Worm (Caenorhabditis elegans) whole organism, L3 larva: ENCODE measurements around the gene pals-33.

Experiments used
- R02D3.7 ChIP-seq: fragments of 150-350 bp; optimal IDR thresholded peaks from 2 replicates; lab custom pipeline; 2014; ENCODE audit warnings: missing biosample characterization, missing genetic modification characterization
- ZK546.5 ChIP-seq: sonication (generic microtip); optimal IDR thresholded peaks from 2 replicates; lab custom pipeline; 2017; ENCODE audit warnings: missing biosample characterization, missing genetic modification characterization
- ama-1 ChIP-seq: fragments of 150-350 bp; optimal IDR thresholded peaks from 2 replicates; lab custom pipeline; 2018
- ceh-16 ChIP-seq: sonication (generic microtip); optimal IDR thresholded peaks from 2 replicates; lab custom pipeline; 2017; ENCODE audit warnings: missing biosample characterization, missing genetic modification characterization
- ceh-28 ChIP-seq: fragments of 150-350 bp; optimal IDR thresholded peaks from 2 replicates; lab custom pipeline; 2014; ENCODE audit warnings: missing biosample characterization, missing genetic modification reagents, missing genetic modification characterization
- egl-27 ChIP-seq: sonication (generic microtip); optimal IDR thresholded peaks from 4 replicates; lab custom pipeline; 2017; ENCODE audit warnings: missing biosample characterization, missing genetic modification reagents, missing genetic modification characterization
- egl-5 ChIP-seq: fragments of 150-350 bp; optimal IDR thresholded peaks from 2 replicates; lab custom pipeline; 2017; ENCODE audit warnings: missing biosample characterization, missing genetic modification reagents, missing genetic modification characterization, inconsistent platforms
- elt-1 ChIP-seq: fragments of 150-350 bp; optimal IDR thresholded peaks from 2 replicates; lab custom pipeline; 2014; ENCODE audit warnings: missing biosample characterization, missing genetic modification characterization
- elt-3 ChIP-seq, 3 experiments: fragments of 150-350 bp in 1 of 3; sonication (generic microtip) in 2 of 3; optimal IDR thresholded peaks; 2 replicates in 2 of 3; 4 replicates in 1 of 3; lab custom pipeline; 2014 to 2017; ENCODE audit warnings: missing biosample characterization in 3 of 3, missing genetic modification characterization in 3 of 3
- eor-1 ChIP-seq, 2 experiments: fragments of 150-350 bp; optimal IDR thresholded peaks; 2 replicates each; lab custom pipeline; 2014 to 2018; ENCODE audit warnings: missing biosample characterization in 2 of 2, missing genetic modification characterization in 2 of 2
- fkh-10 ChIP-seq: sonication (generic microtip); optimal IDR thresholded peaks from 2 replicates; lab custom pipeline; 2017; ENCODE audit warnings: missing biosample characterization, missing genetic modification reagents, missing genetic modification characterization
- fkh-2 ChIP-seq: fragments of 150-350 bp; optimal IDR thresholded peaks from 2 replicates; lab custom pipeline; 2014; ENCODE audit warnings: missing biosample characterization, missing genetic modification reagents, missing genetic modification characterization
- fos-1 ChIP-seq: fragments of 150-350 bp; optimal IDR thresholded peaks from 2 replicates; lab custom pipeline; 2014; ENCODE audit warnings: missing biosample characterization, missing genetic modification characterization
- hmg-11 ChIP-seq: sonication (generic microtip); optimal IDR thresholded peaks from 2 replicates; lab custom pipeline; 2016; ENCODE audit warnings: missing genetic modification characterization, missing compliant biosample characterization
- lin-15B ChIP-seq: fragments of 150-350 bp; optimal IDR thresholded peaks from 2 replicates; lab custom pipeline; 2014; ENCODE audit warnings: missing biosample characterization, missing genetic modification characterization
- lin-39 ChIP-seq: fragments of 150-350 bp; optimal IDR thresholded peaks from 2 replicates; lab custom pipeline; 2018; ENCODE audit warnings: missing biosample characterization, missing genetic modification reagents, missing genetic modification characterization
- lsy-12 ChIP-seq: sonication (generic microtip); optimal IDR thresholded peaks from 2 replicates; lab custom pipeline; 2016; ENCODE audit warnings: mild to moderate bottlenecking, missing genetic modification characterization, missing compliant biosample characterization
- mdl-1 ChIP-seq: fragments of 150-350 bp; optimal IDR thresholded peaks from 2 replicates; lab custom pipeline; 2014; ENCODE audit warnings: missing biosample characterization, missing genetic modification characterization
- mml-1 ChIP-seq: fragments of 150-350 bp; sonication (generic microtip); optimal IDR thresholded peaks from 3 replicates; lab custom pipeline; 2014; ENCODE audit warnings: missing biosample characterization, missing genetic modification characterization
- nfya-1 ChIP-seq: sonication (generic microtip); optimal IDR thresholded peaks from 2 replicates; lab custom pipeline; 2017; ENCODE audit warnings: missing genetic modification characterization, mild to moderate bottlenecking, missing compliant biosample characterization, antibody characterized with exemption, moderate library complexity; ENCODE audit not compliant: insufficient read depth
- nhr-11 ChIP-seq: fragments of 150-350 bp; optimal IDR thresholded peaks from 2 replicates; lab custom pipeline; 2014; ENCODE audit warnings: missing biosample characterization, missing genetic modification characterization
- nhr-12 ChIP-seq: fragments of 150-350 bp; optimal IDR thresholded peaks from 2 replicates; lab custom pipeline; 2014; ENCODE audit warnings: missing biosample characterization, missing genetic modification characterization
- nhr-237 ChIP-seq: fragments of 150-350 bp; optimal IDR thresholded peaks from 2 replicates; lab custom pipeline; 2014; ENCODE audit warnings: missing biosample characterization, missing genetic modification characterization
- nhr-25 ChIP-seq: sonication (generic microtip); optimal IDR thresholded peaks from 2 replicates; lab custom pipeline; 2017; ENCODE audit warnings: missing biosample characterization, missing genetic modification characterization
- nhr-28 ChIP-seq: fragments of 150-350 bp; optimal IDR thresholded peaks from 2 replicates; lab custom pipeline; 2014; ENCODE audit warnings: missing biosample characterization, missing genetic modification characterization
- nhr-43 ChIP-seq: sonication (generic microtip); optimal IDR thresholded peaks from 2 replicates; lab custom pipeline; 2016; ENCODE audit warnings: mild to moderate bottlenecking, missing genetic modification characterization, missing compliant biosample characterization; ENCODE audit not compliant: poor library complexity, severe bottlenecking
- nhr-67 ChIP-seq: fragments of 150-350 bp; optimal IDR thresholded peaks from 2 replicates; lab custom pipeline; 2014; ENCODE audit warnings: missing biosample characterization, missing genetic modification characterization
- nhr-76 ChIP-seq: fragments of 150-350 bp; sonication (generic microtip); optimal IDR thresholded peaks from 5 replicates; lab custom pipeline; 2014; ENCODE audit warnings: missing biosample characterization, missing genetic modification characterization
- nhr-77 ChIP-seq: fragments of 150-350 bp; optimal IDR thresholded peaks from 2 replicates; lab custom pipeline; 2014; ENCODE audit warnings: missing biosample characterization, missing genetic modification characterization
- pqm-1 ChIP-seq: fragments of 150-350 bp; optimal IDR thresholded peaks from 2 replicates; lab custom pipeline; 2017; ENCODE audit warnings: missing biosample characterization, missing genetic modification characterization, inconsistent platforms
- sea-2 ChIP-seq: fragments of 150-350 bp; sonication (generic microtip); optimal IDR thresholded peaks from 4 replicates; lab custom pipeline; 2014; ENCODE audit warnings: missing biosample characterization, missing genetic modification reagents, missing genetic modification characterization
- skn-1 ChIP-seq: fragments of 150-350 bp; optimal IDR thresholded peaks from 2 replicates; lab custom pipeline; 2014; ENCODE audit warnings: missing biosample characterization, missing genetic modification characterization
- snpc-4 ChIP-seq: fragments of 150-350 bp; optimal IDR thresholded peaks from 2 replicates; lab custom pipeline; 2014; ENCODE audit warnings: missing biosample characterization, missing genetic modification characterization
- tbx-2 ChIP-seq: sonication (generic microtip); optimal IDR thresholded peaks from 2 replicates; lab custom pipeline; 2016; ENCODE audit warnings: mild to moderate bottlenecking, missing genetic modification characterization, missing compliant biosample characterization
- unc-62 ChIP-seq: fragments of 150-350 bp; sonication (generic microtip); optimal IDR thresholded peaks from 4 replicates; lab custom pipeline; 2014; ENCODE audit warnings: missing biosample characterization, missing genetic modification reagents, missing genetic modification characterization
- ztf-11 ChIP-seq: fragments of 150-350 bp; optimal IDR thresholded peaks from 2 replicates; lab custom pipeline; 2014; ENCODE audit warnings: missing biosample characterization, missing genetic modification characterization
- ztf-4 ChIP-seq: fragments of 150-350 bp; optimal IDR thresholded peaks from 2 replicates; lab custom pipeline; 2014; ENCODE audit warnings: missing biosample characterization, missing genetic modification characterization

Gene pals-33

ce11 chrV:3649473-3649872, 23.7 kb upstream of the pals-33 start, which contains the start of gene str-114:
Gene str-114, plus strand, starts transcription at chrV:3649773.
- TF ChIP-seq nhr-28 (tag; lab: Kevin White, UChicago) (no peak), lin-39 (tag; lab: Kevin White, UChicago) (no peak), nhr-43 (tag; lab: Kevin White, UChicago) (no peak), nhr-76 (no peak), lin-15B (tag; lab: Kevin White, UChicago) (no peak), lsy-12 (tag; lab: Kevin White, UChicago) (no peak), egl-27 (tag; lab: Kevin White, UChicago) (no peak), R02D3.7 (no peak), unc-62 (GFP tag; lab: Kevin White, UChicago) (no peak), fos-1 (tag; lab: Kevin White, UChicago) (no peak), ceh-16 (tag; lab: Kevin White, UChicago) (no peak)

- TF ChIP-seq nhr-11 (tag; lab: Kevin White, UChicago) (no peak), nhr-77 (tag; lab: Kevin White, UChicago) (no peak), nfya-1 (tag; lab: Kevin White, UChicago) (no peak), mdl-1 (tag; lab: Kevin White, UChicago) (no peak), fos-1 (tag; lab: Kevin White, UChicago) (no peak), sea-2 (no peak), egl-5 (tag; lab: Kevin White, UChicago) (no peak)
Observed at ce11 chrV:3659472-3659871, 13.7 kb upstream of the pals-33 start, which contains the start of gene acr-23. Gene acr-23, minus strand, starts transcription at chrV:3659572.

ce11 chrV:3666887-3667286, 6.3 kb upstream of the pals-33 start, which contains the start of gene str-113:
Gene str-113, minus strand, starts transcription at chrV:3666987.
- TF ChIP-seq nhr-67 (tag; lab: Kevin White, UChicago) (no peak), fkh-10 (GFP tag; lab: Kevin White, UChicago) (no peak)

- no peak for TF ChIP-seq eor-1 (tag; optimal IDR thresholded peaks at IDR 0.05; lab: Kevin White, UChicago)
- no peak for TF ChIP-seq mml-1 (tag; lab: Kevin White, UChicago)
- no peak for TF ChIP-seq snpc-4 (tag; lab: Kevin White, UChicago)
- no peak for TF ChIP-seq ama-1 (lab: Kevin White, UChicago)
- no peak for TF ChIP-seq lin-39 (tag; lab: Kevin White, UChicago)
- no peak for TF ChIP-seq nhr-67 (tag; lab: Kevin White, UChicago)
- no peak for TF ChIP-seq nhr-12 (tag; lab: Kevin White, UChicago)
- TF ChIP-seq nhr-237 (tag; lab: Kevin White, UChicago) = no peak
- no peak for TF ChIP-seq ztf-11 (tag; lab: Kevin White, UChicago)
- TF ChIP-seq fkh-2 (tag; lab: Kevin White, UChicago) = no peak
- TF ChIP-seq ZK546.5 (tag; lab: Kevin White, UChicago) = no peak
- no peak for TF ChIP-seq skn-1 (tag; lab: Kevin White, UChicago)
- TF ChIP-seq elt-3 (tag; optimal IDR thresholded peaks at IDR 0.05; lab: Kevin White, UChicago) = no peak
- no peak for TF ChIP-seq nhr-28 (tag; lab: Kevin White, UChicago)
- TF ChIP-seq tbx-2 (tag; lab: Kevin White, UChicago) = no peak
- no peak for TF ChIP-seq nhr-25 (tag; lab: Kevin White, UChicago)
- TF ChIP-seq nhr-11 (tag; lab: Kevin White, UChicago) = no peak
- TF ChIP-seq pqm-1 = no peak
- no peak for TF ChIP-seq ztf-4 (tag; lab: Kevin White, UChicago)
Observed at ce11 chrV:3668464-3668863, 4.7 kb upstream of the pals-33 start, which contains the start of gene Y39H10B.2. Gene Y39H10B.2, plus strand, starts transcription at chrV:3668764.

- no peak for TF ChIP-seq ZK546.5 (tag; lab: Kevin White, UChicago)
- TF ChIP-seq fos-1 (tag; lab: Kevin White, UChicago) = no peak
- TF ChIP-seq elt-1 = no peak
- TF ChIP-seq egl-27 (tag; lab: Kevin White, UChicago) = no peak
- TF ChIP-seq nhr-11 (tag; lab: Kevin White, UChicago) = no peak
- no peak for TF ChIP-seq nhr-28 (tag; lab: Kevin White, UChicago)
- TF ChIP-seq ceh-28 (tag; lab: Kevin White, UChicago) = no peak
- TF ChIP-seq hmg-11 = no peak
- no peak for TF ChIP-seq fkh-10 (GFP tag; lab: Kevin White, UChicago)
- TF ChIP-seq egl-5 (tag; lab: Kevin White, UChicago) = no peak
Observed at ce11 chrV:3670499-3670898, 2.7 kb upstream of the pals-33 start, which contains the start of gene Y39H10B.3. Gene Y39H10B.3, plus strand, starts transcription at chrV:3670799.
